Worm (Caenorhabditis elegans) whole organism, L1 larva: ENCODE measurements around the gene F36H9.4.

Experiments used
- ets-5 ChIP-seq: fragments of 200-800 bp; sonication (Bioruptor generic); IDR thresholded peaks from 2 replicates; pipeline ENCODE4 v1.3.6; 2022; ENCODE audit warnings: missing genetic modification characterization, missing compliant biosample characterization
- fkh-10 ChIP-seq: sonication (generic microtip); optimal IDR thresholded peaks from 2 replicates; lab custom pipeline; 2017; ENCODE audit warnings: missing biosample characterization, missing genetic modification reagents, missing genetic modification characterization
- grh-1 ChIP-seq: fragments of 200-800 bp; sonication (Bioruptor generic); IDR thresholded peaks from 2 replicates; pipeline ENCODE4 v1.3.6; 2022; ENCODE audit warnings: missing genetic modification reagents, missing genetic modification characterization, missing compliant biosample characterization
- lin-35 ChIP-seq, 2 experiments: fragments of 150-350 bp; optimal IDR thresholded peaks; 2 replicates each; lab custom pipeline; 2014; ENCODE audit warnings: missing biosample characterization in 2 of 2, missing genetic modification characterization in 2 of 2, missing genetic modification reagents in 2 of 2
- lsy-2 ChIP-seq, 2 experiments: fragments of 150-350 bp; optimal IDR thresholded peaks; 2 replicates each; lab custom pipeline; 2014; ENCODE audit warnings: missing biosample characterization in 2 of 2, missing genetic modification characterization in 2 of 2
- nhr-237 ChIP-seq: fragments of 150-350 bp; optimal IDR thresholded peaks from 2 replicates; lab custom pipeline; 2014; ENCODE audit warnings: missing biosample characterization, missing genetic modification characterization
- nhr-28 ChIP-seq: fragments of 150-350 bp; optimal IDR thresholded peaks from 2 replicates; lab custom pipeline; 2014; ENCODE audit warnings: missing biosample characterization, missing genetic modification characterization
- pax-3 ChIP-seq: fragments of 200-800 bp; sonication (Bioruptor generic); optimal IDR thresholded peaks from 2 replicates; lab custom pipeline; 2018; ENCODE audit warnings: mild to moderate bottlenecking, missing genetic modification characterization, moderate library complexity, missing compliant biosample characterization
- skn-1 ChIP-seq: fragments of 150-350 bp; optimal IDR thresholded peaks from 2 replicates; lab custom pipeline; 2014; ENCODE audit warnings: missing biosample characterization, missing genetic modification characterization
- snu-23 ChIP-seq: sonication (generic microtip); optimal IDR thresholded peaks from 2 replicates; lab custom pipeline; 2016; ENCODE audit warnings: missing genetic modification characterization, missing compliant biosample characterization
- vab-15 ChIP-seq: sonication (generic microtip); optimal IDR thresholded peaks from 2 replicates; lab custom pipeline; 2017; ENCODE audit warnings: missing genotype, mild to moderate bottlenecking, missing genetic modification characterization, missing compliant biosample characterization
- ztf-11 ChIP-seq, 2 experiments: sonication (generic microtip); optimal IDR thresholded peaks; 2 replicates each; lab custom pipeline; 2016 to 2017; ENCODE audit warnings: missing genetic modification characterization in 2 of 2, missing biosample characterization in 1 of 2, missing compliant biosample characterization in 1 of 2

DNA sequence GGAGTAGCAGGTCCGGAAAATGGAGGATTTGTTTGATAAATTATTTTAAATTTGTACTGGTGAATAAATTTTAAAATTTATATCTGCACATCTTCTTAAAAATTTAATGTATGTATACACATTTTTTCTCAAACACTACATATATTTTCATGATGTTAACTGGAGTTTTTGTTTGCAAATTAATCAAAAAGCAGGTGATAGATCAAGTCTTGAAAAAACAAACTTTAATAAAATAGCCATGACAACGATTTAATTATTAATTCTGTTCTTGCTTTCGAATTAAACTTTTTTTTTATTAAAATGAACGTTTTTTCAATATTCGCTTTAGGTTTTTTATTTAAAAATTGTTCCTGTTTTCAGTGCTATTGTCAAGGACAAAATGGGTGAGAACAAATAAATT, 15.2 kb upstream of the F36H9.4 start, which contains the start of gene F36H9.1:
- TF ChIP-seq nhr-28 (tag; lab: Kevin White, UChicago) (no peak), grh-1 (GFP tag; lab: Robert Waterston, UW) (no peak), nhr-237 (tag; lab: Kevin White, UChicago) (no peak), vab-15 (tag; lab: Kevin White, UChicago) (no peak), skn-1 (no peak), lin-35 (GFP tag; optimal IDR thresholded peaks at IDR 0.05; lab: Kevin White, UChicago) (no peak), ets-5 (GFP tag; lab: Robert Waterston, UW) (no peak), snu-23 (GFP tag; lab: Kevin White, UChicago) (no peak), ztf-11 (tag; optimal IDR thresholded peaks at IDR 0.05; lab: Kevin White, UChicago) (no peak), fkh-10 (GFP tag; lab: Kevin White, UChicago) (no peak), pax-3 (tag; lab: Kevin White, UChicago) (no peak), lsy-2 (tag; optimal IDR thresholded peaks at IDR 0.05; lab: Kevin White, UChicago) (no peak)
